Fruit fly (Drosophila melanogaster) Kc167 (cell line): ENCODE measurements around the gene CG14073.

Experiments used
- Sin3A ChIP-seq: fragments of >200 bp; optimal IDR thresholded peaks from 2 replicates; lab custom pipeline; 2018; ENCODE audit warnings: missing external identifiers
- h ChIP-seq: fragments of >200 bp; optimal IDR thresholded peaks from 3 replicates; lab custom pipeline; 2018; ENCODE audit warnings: missing external identifiers

DNA sequence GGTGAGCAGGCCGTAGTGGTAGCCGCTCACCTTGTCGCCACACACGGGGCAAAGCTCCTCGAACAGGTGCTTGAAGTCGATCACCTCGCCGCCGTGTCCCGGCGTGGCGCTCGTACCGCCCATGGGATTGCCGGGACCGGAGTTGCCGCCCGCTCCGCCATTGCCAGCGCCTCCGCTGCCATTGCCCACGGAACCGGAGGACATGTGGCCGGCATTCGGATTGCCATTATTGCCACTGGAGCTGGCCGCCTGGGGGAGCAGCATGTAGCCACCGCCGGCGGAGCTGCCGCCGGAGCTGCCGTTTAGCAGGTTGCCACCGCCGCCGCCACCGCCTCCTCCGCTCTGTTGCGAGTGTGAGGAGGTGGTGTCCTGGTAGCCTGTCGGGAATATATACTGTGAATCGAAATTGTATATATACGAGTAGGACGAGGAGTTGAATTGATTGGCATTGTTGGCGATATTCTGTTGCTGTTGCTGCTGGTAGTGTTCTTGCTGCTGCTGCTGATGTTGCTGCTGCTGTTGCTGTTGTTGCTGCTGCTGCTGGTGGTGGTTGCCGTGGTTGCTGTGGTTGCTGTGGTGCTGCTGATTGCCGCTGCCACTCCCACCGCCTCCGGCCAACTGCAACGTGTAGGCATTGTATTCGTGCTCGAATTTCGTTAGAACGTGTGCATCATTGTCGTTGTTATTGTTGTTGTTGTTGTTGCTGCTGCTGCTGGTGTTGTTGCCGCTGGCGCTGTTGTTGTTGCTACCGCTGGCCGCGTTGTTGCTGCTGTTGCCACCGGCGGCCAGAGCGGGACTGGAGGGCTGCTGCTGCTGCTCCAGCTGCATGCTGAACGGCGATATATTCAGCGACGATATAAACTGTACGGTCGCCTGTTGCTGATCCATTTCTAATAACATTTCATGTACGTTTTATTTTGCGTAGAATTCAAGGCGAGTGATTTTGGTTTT lies 56.7 kb downstream of the CG14073 start:
- TF ChIP-seq Sin3A (lab: Kevin White, UChicago) (no peak), h (lab: Kevin White, UChicago) (no peak)
